Comparison of ENCODE assay signal across 2 worm cellular contexts in the genomic region with DNA sequence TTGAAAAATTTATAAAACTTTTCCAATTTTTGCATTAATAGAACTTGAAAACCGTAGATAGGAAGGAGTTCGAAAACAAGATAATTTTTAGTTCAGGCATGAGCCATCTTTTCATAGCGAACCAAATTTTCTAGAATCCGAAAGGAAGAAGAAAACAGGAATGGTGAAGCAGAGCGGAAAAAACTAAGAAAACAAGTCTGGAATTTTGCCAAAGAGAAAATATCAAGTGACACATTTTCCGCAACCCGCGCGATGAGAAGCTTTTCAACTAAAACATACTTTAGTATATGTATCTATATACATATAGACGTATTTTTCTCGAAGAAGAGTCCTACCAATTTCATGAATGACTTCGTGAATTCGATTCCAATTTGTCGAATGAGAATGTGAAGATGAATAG.
TF ChIP-seq lines count a peak whose summit lies in the region.

No protein-coding gene starts in this region.

TF ChIP-seq in whole organism, L4 larva, 104 proteins besides CTCF, POLR2A, EP300 and RAD21:
- TF ChIP-seq ZK337.2 (GFP tag; IDR thresholded peaks at IDR 0.05; lab: Robert Waterston, UW) (no peak), aha-1 (tag; lab: Kevin White, UChicago) (peak; percentile 64)

TF ChIP-seq in whole organism, mixed stage, embryonic, 35 proteins besides CTCF, POLR2A, EP300 and RAD21:
- TF ChIP-seq zip-8 (tag; optimal IDR thresholded peaks at IDR 0.05; lab: Kevin White, UChicago) (no peak), pha-4 (tag; optimal IDR thresholded peaks at IDR 0.05; lab: Kevin White, UChicago) (no peak), elt-1 (tag; optimal IDR thresholded peaks at IDR 0.05; lab: Kevin White, UChicago; ENCODE audit: borderline replicate concordance, insufficient read depth) (no peak), mab-5 (tag; optimal IDR thresholded peaks at IDR 0.05; lab: Kevin White, UChicago) (no peak), nhr-76 (tag; optimal IDR thresholded peaks at IDR 0.05; lab: Kevin White, UChicago) (no peak), ces-1 (GFP tag; optimal IDR thresholded peaks at IDR 0.05; lab: Kevin White, UChicago) (peak; percentile 47)

Comparison
In these comparisons a context has a peak if more than half of its experiments do, and no peak if none do; other contexts are left out.
1. Of the 12 proteins assayed by ChIP-seq in both whole organism, L4 larva and whole organism, mixed stage, embryonic: peak only in whole organism, L4 larva: none; only in whole organism, mixed stage, embryonic: ces-1; in both: none; in neither: 11.